Worm (Caenorhabditis elegans) whole organism, L2 larva: ENCODE measurements around the gene D1069.3.
"Not testable (repeated sequence)": the region's sequence is repeated elsewhere in the genome, so short reads cannot be mapped to it uniquely, and the experiment has no call there.

ENCODE experiments used
- F13H6.1 ChIP-seq: sonication (generic microtip); optimal IDR thresholded peaks from 2 replicates; lab custom pipeline; 2016; ENCODE audit warnings: missing genetic modification characterization, missing compliant biosample characterization
- ZK546.5 ChIP-seq: sonication (generic microtip); optimal IDR thresholded peaks from 2 replicates; lab custom pipeline; 2017; ENCODE audit warnings: missing biosample characterization, missing genetic modification characterization
- alr-1 ChIP-seq: fragments of 150-350 bp; optimal IDR thresholded peaks from 2 replicates; lab custom pipeline; 2014; ENCODE audit warnings: missing biosample characterization, missing genetic modification characterization
- aly-2 ChIP-seq: fragments of 150-350 bp; optimal IDR thresholded peaks from 2 replicates; lab custom pipeline; 2014; ENCODE audit warnings: missing biosample characterization, missing genetic modification characterization
- ama-1 ChIP-seq: fragments of 150-350 bp; optimal IDR thresholded peaks from 2 replicates; lab custom pipeline; 2018; ENCODE audit warnings: inconsistent platforms
- blmp-1 ChIP-seq: sonication (generic microtip); optimal IDR thresholded peaks from 2 replicates; lab custom pipeline; 2017; ENCODE audit warnings: missing genetic modification characterization, mild to moderate bottlenecking, missing compliant biosample characterization, antibody characterized with exemption, moderate library complexity; ENCODE audit not compliant: insufficient read depth
- ceh-16 ChIP-seq: fragments of 150-350 bp; optimal IDR thresholded peaks from 2 replicates; lab custom pipeline; 2014; ENCODE audit warnings: missing biosample characterization, missing genetic modification characterization
- ceh-82 ChIP-seq: fragments of 150-350 bp; optimal IDR thresholded peaks from 2 replicates; lab custom pipeline; 2014; ENCODE audit warnings: missing biosample characterization, missing genetic modification characterization
- crh-2 ChIP-seq: sonication (generic microtip); optimal IDR thresholded peaks from 2 replicates; lab custom pipeline; 2017; ENCODE audit warnings: missing biosample characterization, missing genetic modification characterization
- dmd-4 ChIP-seq: sonication (generic microtip); optimal IDR thresholded peaks from 2 replicates; lab custom pipeline; 2017; ENCODE audit warnings: missing biosample characterization, missing genetic modification characterization
- fos-1 ChIP-seq: fragments of 150-350 bp; optimal IDR thresholded peaks from 2 replicates; lab custom pipeline; 2014; ENCODE audit warnings: missing biosample characterization, missing genetic modification characterization
- gmeb-1 ChIP-seq: fragments of 150-350 bp; optimal IDR thresholded peaks from 2 replicates; lab custom pipeline; 2014; ENCODE audit warnings: missing biosample characterization, missing genetic modification characterization
- lin-11 ChIP-seq: fragments of 150-350 bp; sonication (generic microtip); optimal IDR thresholded peaks from 2 replicates; lab custom pipeline; 2014; ENCODE audit warnings: missing biosample characterization, missing genetic modification characterization, inconsistent platforms, mixed read lengths
- lsy-2 ChIP-seq, 2 experiments: fragments of 150-350 bp in 1 of 2; sonication (generic microtip) in 1 of 2; optimal IDR thresholded peaks; 2 replicates each; lab custom pipeline; 2014 to 2017; ENCODE audit warnings: missing biosample characterization in 2 of 2, missing genetic modification characterization in 2 of 2
- mab-5 ChIP-seq: fragments of 150-350 bp; optimal IDR thresholded peaks from 2 replicates; lab custom pipeline; 2014; ENCODE audit warnings: missing biosample characterization, missing genetic modification characterization
- mbf-1 ChIP-seq: sonication (generic microtip); optimal IDR thresholded peaks from 2 replicates; lab custom pipeline; 2017; ENCODE audit warnings: missing biosample characterization, missing genetic modification characterization
- mdl-1 ChIP-seq, 2 experiments: fragments of 150-350 bp in 1 of 2; sonication (generic microtip) in 1 of 2; optimal IDR thresholded peaks; 2 replicates each; lab custom pipeline; 2017; ENCODE audit warnings: missing biosample characterization in 2 of 2, missing genetic modification characterization in 2 of 2
- nhr-10 ChIP-seq: sonication (generic microtip); optimal IDR thresholded peaks from 2 replicates; lab custom pipeline; 2017; ENCODE audit warnings: missing biosample characterization, missing genetic modification characterization
- nhr-11 ChIP-seq: fragments of 150-350 bp; optimal IDR thresholded peaks from 2 replicates; lab custom pipeline; 2014; ENCODE audit warnings: missing biosample characterization, missing genetic modification characterization
- nhr-129 ChIP-seq: fragments of 150-350 bp; optimal IDR thresholded peaks from 2 replicates; lab custom pipeline; 2014; ENCODE audit warnings: missing biosample characterization, missing genetic modification characterization
- nhr-23 ChIP-seq: fragments of 150-350 bp; optimal IDR thresholded peaks from 2 replicates; lab custom pipeline; 2014; ENCODE audit warnings: missing biosample characterization, missing genetic modification reagents, missing genetic modification characterization
- nhr-237 ChIP-seq: fragments of 150-350 bp; optimal IDR thresholded peaks from 2 replicates; lab custom pipeline; 2014; ENCODE audit warnings: missing biosample characterization, missing genetic modification characterization
- nhr-25 ChIP-seq: fragments of 150-350 bp; sonication (generic microtip); optimal IDR thresholded peaks from 3 replicates; lab custom pipeline; 2014; ENCODE audit warnings: missing biosample characterization, missing genetic modification characterization
- nhr-6 ChIP-seq: fragments of 150-350 bp; optimal IDR thresholded peaks from 2 replicates; lab custom pipeline; 2014; ENCODE audit warnings: missing biosample characterization, missing genetic modification characterization
- nhr-77 ChIP-seq: fragments of 150-350 bp; optimal IDR thresholded peaks from 2 replicates; lab custom pipeline; 2014; ENCODE audit warnings: missing biosample characterization, missing genetic modification characterization
- sma-3 ChIP-seq: sonication (generic microtip); optimal IDR thresholded peaks from 2 replicates; lab custom pipeline; 2016; ENCODE audit warnings: missing genetic modification reagents, missing genetic modification characterization, missing compliant biosample characterization
- sma-9 ChIP-seq, 2 experiments: fragments of 150-350 bp in 1 of 2; sonication (generic microtip) in 1 of 2; optimal IDR thresholded peaks; 2 replicates each; lab custom pipeline; 2014 to 2016; ENCODE audit warnings: missing genetic modification characterization in 2 of 2, mild to moderate bottlenecking in 1 of 2, missing biosample characterization in 1 of 2, missing compliant biosample characterization in 1 of 2, missing genetic modification reagents in 1 of 2, moderate library complexity in 1 of 2
- unc-39 ChIP-seq: fragments of 150-350 bp; optimal IDR thresholded peaks from 2 replicates; lab custom pipeline; 2014; ENCODE audit warnings: missing biosample characterization, missing genetic modification characterization
- unc-55 ChIP-seq: fragments of 150-350 bp; sonication (generic microtip); optimal IDR thresholded peaks from 3 replicates; lab custom pipeline; 2014; ENCODE audit warnings: missing biosample characterization, missing genetic modification reagents, missing genetic modification characterization
- zag-1 ChIP-seq: fragments of 150-350 bp; optimal IDR thresholded peaks from 2 replicates; lab custom pipeline; 2014; ENCODE audit warnings: missing biosample characterization, missing genetic modification characterization
- ztf-1 ChIP-seq: fragments of 200-800 bp; sonication (Bioruptor generic); conservative IDR thresholded peaks from 2 replicates; pipeline ENCODE4 v1.3.6; 2022; ENCODE audit warnings: missing genetic modification characterization, missing compliant biosample characterization
- ztf-4 ChIP-seq: fragments of 150-350 bp; optimal IDR thresholded peaks from 2 replicates; lab custom pipeline; 2014; ENCODE audit warnings: missing biosample characterization, missing genetic modification characterization

The D1069.3 gene

DNA sequence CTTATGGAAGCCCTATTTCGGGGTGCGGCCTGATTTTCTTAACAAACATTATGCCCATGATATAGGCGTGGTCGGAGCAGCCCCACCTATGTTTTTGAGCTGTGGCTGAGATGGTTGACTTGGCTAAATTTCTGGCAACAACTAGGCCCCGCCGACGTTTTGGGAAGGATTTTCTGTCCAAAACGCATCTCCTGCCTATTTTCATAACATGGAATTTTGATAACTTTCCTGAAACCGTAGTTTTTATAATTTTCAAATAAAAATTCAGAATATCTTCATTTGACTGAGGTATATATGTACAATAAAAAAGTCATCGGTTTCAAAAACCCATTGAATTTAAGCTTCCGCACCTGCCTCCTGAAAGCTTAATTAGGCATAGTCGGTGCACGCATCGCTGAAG lies 26.5 kb downstream of the D1069.3 start:
- TF ChIP-seq crh-2 (tag; lab: Kevin White, UChicago) (no peak), ztf-1 (GFP tag; lab: Robert Waterston, UW) (no peak), nhr-25 (tag; lab: Kevin White, UChicago) (no peak), sma-3 (GFP tag; lab: Kevin White, UChicago) (no peak), unc-55 (no peak), aly-2 (tag; lab: Kevin White, UChicago) (no peak), nhr-10 (no peak), mbf-1 (no peak), blmp-1 (tag; lab: Kevin White, UChicago) (no peak), alr-1 (tag; lab: Kevin White, UChicago) (no peak), fos-1 (tag; lab: Kevin White, UChicago) (no peak)
- TF ChIP-seq, all 48 proteins: peak for 0

ce11 chrII:320783-321182 lies 26.9 kb downstream of the D1069.3 start:
- TF ChIP-seq zag-1 (no peak), mab-5 (tag; lab: Kevin White, UChicago) (no peak)

ce11 chrII:319459-319858 lies 28.2 kb downstream of the D1069.3 start, which contains the start of gene far-7:
Gene far-7, plus strand, starts transcription at chrII:319789.
- no peak for TF ChIP-seq lin-11
- TF ChIP-seq ama-1 (lab: Kevin White, UChicago) = peak; percentile 74
- TF ChIP-seq nhr-11 (tag; lab: Kevin White, UChicago) = no peak
- peak; percentile 1 for TF ChIP-seq gmeb-1

ce11 chrII:313540-313939 lies 34.2 kb downstream of the D1069.3 start:
- TF ChIP-seq ceh-16 (tag; lab: Kevin White, UChicago) (peak; percentile 12), nhr-129 (tag; lab: Kevin White, UChicago) (peak; percentile 32), sma-9 (GFP tag; optimal IDR thresholded peaks at IDR 0.05; lab: Kevin White, UChicago) (peak; percentile 1), sma-9 (tag; optimal IDR thresholded peaks at IDR 0.05; lab: Kevin White, UChicago) (no peak), nhr-6 (no peak), aly-2 (tag; lab: Kevin White, UChicago) (no peak), dmd-4 (tag; lab: Kevin White, UChicago) (no peak)

ce11 chrII:312110-312509 lies 35.6 kb downstream of the D1069.3 start, which contains the start of gene mps-2:
Gene mps-2, minus strand, starts transcription at chrII:312210.
- TF ChIP-seq aly-2, nhr-23, unc-39 (tag; lab: Kevin White, UChicago): not testable (repeated sequence)

- TF ChIP-seq zag-1 (no peak), lsy-2 (tag; optimal IDR thresholded peaks at IDR 0.05; lab: Kevin White, UChicago) (no peak), ZK546.5 (tag; lab: Kevin White, UChicago) (no peak), ztf-1 (GFP tag; lab: Robert Waterston, UW) (no peak), nhr-129 (tag; lab: Kevin White, UChicago) (no peak), nhr-10 (no peak), nhr-77 (tag; lab: Kevin White, UChicago) (no peak), lin-11 (no peak), unc-39 (tag; lab: Kevin White, UChicago) (no peak), ceh-82 (no peak), nhr-6 (no peak), mdl-1 (tag; optimal IDR thresholded peaks at IDR 0.05; lab: Kevin White, UChicago) (no peak), alr-1 (tag; lab: Kevin White, UChicago) (no peak), nhr-237 (no peak), mbf-1 (no peak), F13H6.1 (tag; lab: Kevin White, UChicago) (no peak), ztf-4 (tag; lab: Kevin White, UChicago) (no peak), gmeb-1 (no peak)
Measured at ce11 chrII:307154-307553, 40.5 kb downstream of the D1069.3 start, which contains the start of gene K01A2.4. Gene K01A2.4, plus strand, starts transcription at chrII:307454.
